Worm (Caenorhabditis elegans) whole organism, young adult: ENCODE results near the gene sre-5.

ENCODE experiments used
- B0336.3 ChIP-seq: fragments of 200-800 bp; sonication (Bioruptor generic); IDR thresholded peaks from 2 replicates; pipeline ENCODE4 v1.3.6; 2022; ENCODE audit warnings: missing genetic modification characterization, missing compliant biosample characterization
- C17E4.6 ChIP-seq: fragments of 200-800 bp; sonication (Bioruptor generic); IDR thresholded peaks from 2 replicates; pipeline ENCODE4 v1.3.6; 2022; ENCODE audit warnings: missing genetic modification reagents, missing genetic modification characterization, missing compliant biosample characterization
- D2030.7 ChIP-seq: fragments of 200-800 bp; sonication (Bioruptor generic); IDR thresholded peaks from 2 replicates; pipeline ENCODE4 v1.3.6; 2022; ENCODE audit warnings: missing genetic modification reagents, missing genetic modification characterization, missing compliant biosample characterization
- F49E8.2 ChIP-seq: sonication (generic microtip); optimal IDR thresholded peaks from 3 replicates; lab custom pipeline; 2017; ENCODE audit warnings: missing genetic modification characterization, mild to moderate bottlenecking, missing compliant biosample characterization, antibody characterized with exemption, moderate library complexity; ENCODE audit not compliant: insufficient read depth
- K12H6.12 ChIP-seq: fragments of 200-800 bp; sonication (Bioruptor generic); optimal IDR thresholded peaks from 2 replicates; lab custom pipeline; 2018; ENCODE audit warnings: mild to moderate bottlenecking, missing genetic modification characterization, missing compliant biosample characterization
- T07F8.4 ChIP-seq: sonication (generic microtip); optimal IDR thresholded peaks from 2 replicates; lab custom pipeline; 2016; ENCODE audit warnings: mild to moderate bottlenecking, missing genetic modification characterization, moderate library complexity, missing compliant biosample characterization
- Y53F4B.3 ChIP-seq: fragments of 200-800 bp; sonication (Bioruptor generic); IDR thresholded peaks from 2 replicates; pipeline ENCODE4 v1.3.6; 2022; ENCODE audit warnings: missing genetic modification reagents, missing genetic modification characterization, missing compliant biosample characterization
- akir-1 ChIP-seq: fragments of 200-800 bp; sonication (Bioruptor generic); optimal IDR thresholded peaks from 2 replicates; lab custom pipeline; 2018; ENCODE audit warnings: mild to moderate bottlenecking, missing genetic modification characterization, moderate library complexity, missing compliant biosample characterization
- aptf-3 ChIP-seq: fragments of 200-800 bp; sonication (Bioruptor generic); IDR thresholded peaks from 2 replicates; pipeline ENCODE4 v1.3.6; 2022; ENCODE audit warnings: missing genetic modification characterization, missing compliant biosample characterization
- athp-1 ChIP-seq: sonication (generic microtip); optimal IDR thresholded peaks from 2 replicates; lab custom pipeline; 2017; ENCODE audit warnings: mild to moderate bottlenecking, missing genetic modification characterization, missing compliant biosample characterization
- bed-1 ChIP-seq: fragments of 200-800 bp; sonication (Bioruptor generic); IDR thresholded peaks from 2 replicates; pipeline ENCODE4 v1.3.6; 2022; ENCODE audit warnings: missing genetic modification reagents, missing genetic modification characterization, missing compliant biosample characterization
- ccch-3 ChIP-seq: fragments of 200-800 bp; sonication (Bioruptor generic); optimal IDR thresholded peaks from 2 replicates; lab custom pipeline; 2018; ENCODE audit warnings: mild to moderate bottlenecking, missing genetic modification characterization, missing compliant biosample characterization
- cebp-2 ChIP-seq: fragments of 200-800 bp; sonication (Bioruptor generic); IDR thresholded peaks from 2 replicates; pipeline ENCODE4 v1.3.6; 2022; ENCODE audit warnings: missing genetic modification characterization, missing compliant biosample characterization
- ceh-40 ChIP-seq: fragments of 200-800 bp; sonication (Bioruptor generic); IDR thresholded peaks from 2 replicates; pipeline ENCODE4 v1.3.6; 2022; ENCODE audit warnings: missing genetic modification characterization, missing compliant biosample characterization
- ceh-91 ChIP-seq: fragments of 200-800 bp; sonication (Bioruptor generic); IDR thresholded peaks from 2 replicates; pipeline ENCODE4 v1.3.6; 2022; ENCODE audit warnings: missing genetic modification reagents, missing genetic modification characterization, missing compliant biosample characterization
- dox-1 ChIP-seq: fragments of 200-800 bp; sonication (Bioruptor generic); IDR thresholded peaks from 2 replicates; pipeline ENCODE4 v1.3.6; 2022; ENCODE audit warnings: missing genetic modification reagents, missing genetic modification characterization, missing compliant biosample characterization
- dpff-1 ChIP-seq: sonication (generic microtip); optimal IDR thresholded peaks from 2 replicates; lab custom pipeline; 2017; ENCODE audit warnings: mild to moderate bottlenecking, missing genetic modification characterization, missing compliant biosample characterization
- dpl-1 ChIP-seq: fragments of 150-350 bp; optimal IDR thresholded peaks from 2 replicates; lab custom pipeline; 2014; ENCODE audit warnings: missing biosample characterization, missing genetic modification reagents, missing genetic modification characterization
- efl-1 ChIP-seq: fragments of 150-350 bp; optimal IDR thresholded peaks from 2 replicates; lab custom pipeline; 2014; ENCODE audit warnings: missing biosample characterization, missing genetic modification reagents, missing genetic modification characterization
- egl-44 ChIP-seq: fragments of 200-800 bp; sonication (Bioruptor generic); IDR thresholded peaks from 2 replicates; pipeline ENCODE4 v1.3.6; 2022; ENCODE audit warnings: missing genetic modification reagents, missing genetic modification characterization, missing compliant biosample characterization
- ekl-4 ChIP-seq: fragments of 200-800 bp; sonication (Bioruptor generic); IDR thresholded peaks from 2 replicates; pipeline ENCODE4 v1.3.6; 2022; ENCODE audit warnings: missing genetic modification reagents, missing genetic modification characterization, missing compliant biosample characterization
- him-1 ChIP-seq: sonication (generic microtip); optimal IDR thresholded peaks from 2 replicates; lab custom pipeline; 2016; ENCODE audit warnings: missing genotype, missing genetic modification reagents, missing genetic modification characterization, missing compliant biosample characterization
- hlh-26 ChIP-seq: fragments of 200-800 bp; sonication (Bioruptor generic); conservative IDR thresholded peaks from 2 replicates; pipeline ENCODE4 v1.3.6; 2022; ENCODE audit warnings: missing genetic modification reagents, missing genetic modification characterization, missing compliant biosample characterization
- hmg-1.2 ChIP-seq: fragments of 200-800 bp; sonication (Bioruptor generic); IDR thresholded peaks from 2 replicates; pipeline ENCODE4 v1.3.6; 2022; ENCODE audit warnings: missing genetic modification reagents, missing genetic modification characterization, missing compliant biosample characterization
- hrde-1 ChIP-seq: sonication (generic microtip); optimal IDR thresholded peaks from 2 replicates; lab custom pipeline; 2016; ENCODE audit warnings: missing genetic modification characterization, mild to moderate bottlenecking, missing compliant biosample characterization, moderate library complexity, missing genotype, missing genetic modification reagents, borderline replicate concordance
- lin-54 ChIP-seq: fragments of 200-800 bp; sonication (Bioruptor generic); optimal IDR thresholded peaks from 2 replicates; lab custom pipeline; 2018; ENCODE audit warnings: mild to moderate bottlenecking, missing genetic modification characterization, missing compliant biosample characterization
- lsl-1 ChIP-seq: fragments of 200-800 bp; sonication (Bioruptor generic); optimal IDR thresholded peaks from 2 replicates; lab custom pipeline; 2018; ENCODE audit warnings: mild to moderate bottlenecking, missing genetic modification characterization, moderate library complexity, missing compliant biosample characterization
- madf-3 ChIP-seq: fragments of 200-800 bp; sonication (Bioruptor generic); IDR thresholded peaks from 2 replicates; pipeline ENCODE4 v1.3.6; 2022; ENCODE audit warnings: missing genetic modification reagents, missing genetic modification characterization, missing compliant biosample characterization
- madf-8 ChIP-seq: fragments of 200-800 bp; sonication (Bioruptor generic); conservative IDR thresholded peaks from 2 replicates; pipeline ENCODE4 v1.3.6; 2022; ENCODE audit warnings: missing genetic modification reagents, missing genetic modification characterization, missing compliant biosample characterization
- mes-4 ChIP-seq: sonication (generic microtip); optimal IDR thresholded peaks from 2 replicates; lab custom pipeline; 2016; ENCODE audit warnings: missing genotype, missing genetic modification characterization, missing compliant biosample characterization
- mxl-1 ChIP-seq: sonication (generic microtip); optimal IDR thresholded peaks from 2 replicates; lab custom pipeline; 2016; ENCODE audit warnings: missing genetic modification characterization, missing compliant biosample characterization
- nfya-1 ChIP-seq: sonication (generic microtip); optimal IDR thresholded peaks from 2 replicates; lab custom pipeline; 2017; ENCODE audit warnings: antibody characterized with exemption, missing compliant biosample characterization, missing genetic modification characterization, borderline replicate concordance; ENCODE audit not compliant: insufficient read depth
- nfyb-1 ChIP-seq: fragments of 200-800 bp; sonication (Bioruptor generic); IDR thresholded peaks from 2 replicates; pipeline ENCODE4 v1.3.6; 2022; ENCODE audit warnings: missing genetic modification reagents, missing genetic modification characterization, missing compliant biosample characterization
- nhr-80 ChIP-seq: sonication (generic microtip); optimal IDR thresholded peaks from 2 replicates; lab custom pipeline; 2016; ENCODE audit warnings: missing genetic modification characterization, missing compliant biosample characterization
- nhr-90 ChIP-seq: sonication (generic microtip); optimal IDR thresholded peaks from 2 replicates; lab custom pipeline; 2016; ENCODE audit warnings: missing genotype, mild to moderate bottlenecking, missing genetic modification characterization, missing compliant biosample characterization
- pha-4 ChIP-seq: fragments of 150-350 bp; sonication (generic microtip); optimal IDR thresholded peaks from 2 replicates; lab custom pipeline; 2014; ENCODE audit warnings: missing biosample characterization, missing genetic modification reagents, missing genetic modification characterization
- rcor-1 ChIP-seq: fragments of 200-800 bp; sonication (Bioruptor generic); IDR thresholded peaks from 2 replicates; pipeline ENCODE4 v1.3.6; 2022; ENCODE audit warnings: missing genetic modification reagents, missing genetic modification characterization, missing compliant biosample characterization
- rpc-1 ChIP-seq, 2 experiments: fragments of 150-350 bp in 1 of 2; sonication (generic microtip) in 1 of 2; optimal IDR thresholded peaks; 2 replicates each; lab custom pipeline; 2014 to 2018; ENCODE audit warnings: missing biosample characterization in 1 of 2, missing genetic modification characterization in 1 of 2, missing genetic modification reagents in 1 of 2, missing genotype in 1 of 2
- snpc-1.1 ChIP-seq: sonication (generic microtip); optimal IDR thresholded peaks from 2 replicates; lab custom pipeline; 2017; ENCODE audit warnings: missing genetic modification characterization, mild to moderate bottlenecking, missing compliant biosample characterization, antibody characterized with exemption, moderate library complexity, missing genotype, missing genetic modification reagents; ENCODE audit not compliant: insufficient read depth
- snpc-4 ChIP-seq, 5 experiments: fragments of 150-350 bp in 1 of 5; sonication (generic microtip) in 4 of 5; optimal IDR thresholded peaks; 2 replicates each; lab custom pipeline; 2014 to 2018; ENCODE audit warnings: missing genetic modification characterization in 5 of 5, missing biosample characterization in 3 of 5, antibody characterized with exemption in 2 of 5, mild to moderate bottlenecking in 2 of 5, missing compliant biosample characterization in 2 of 5, missing genotype in 2 of 5, moderate library complexity in 2 of 5, missing genetic modification reagents in 1 of 5
- tlf-1 ChIP-seq: fragments of 200-800 bp; sonication (Bioruptor generic); optimal IDR thresholded peaks from 2 replicates; lab custom pipeline; 2018; ENCODE audit warnings: mild to moderate bottlenecking, missing genetic modification characterization, missing compliant biosample characterization
- unc-130 ChIP-seq: sonication (generic microtip); optimal IDR thresholded peaks from 2 replicates; lab custom pipeline; 2016; ENCODE audit warnings: missing genetic modification reagents, missing genetic modification characterization, missing compliant biosample characterization
- zfh-2 ChIP-seq: fragments of 200-800 bp; sonication (Bioruptor generic); conservative IDR thresholded peaks from 2 replicates; pipeline ENCODE4 v1.3.6; 2022; ENCODE audit warnings: missing genetic modification reagents, missing genetic modification characterization, missing compliant biosample characterization
- ztf-18 ChIP-seq: sonication (generic microtip); optimal IDR thresholded peaks from 2 replicates; lab custom pipeline; 2016; ENCODE audit warnings: missing genotype, mild to moderate bottlenecking, missing genetic modification characterization, missing compliant biosample characterization
- ztf-26 ChIP-seq: sonication (generic microtip); optimal IDR thresholded peaks from 2 replicates; lab custom pipeline; 2017; ENCODE audit warnings: missing genetic modification characterization, missing compliant biosample characterization
- ztf-28 ChIP-seq: fragments of 200-800 bp; sonication (Bioruptor generic); IDR thresholded peaks from 2 replicates; pipeline ENCODE4 v1.3.6; 2022; ENCODE audit warnings: missing genetic modification reagents, missing genetic modification characterization, missing compliant biosample characterization

Gene sre-5

ce11 chrIV:3517582-3517981 lies 47.4 kb upstream of the sre-5 start (continued):
- TF ChIP-seq mes-4 (tag; lab: Kevin White, UChicago), result no peak
- no peak for TF ChIP-seq T07F8.4 (tag; lab: Kevin White, UChicago)
- no peak for TF ChIP-seq C17E4.6 (GFP tag; lab: Robert Waterston, UW)
- TF ChIP-seq hrde-1 (tag; lab: Kevin White, UChicago), result no peak
- TF ChIP-seq snpc-1.1 (tag; lab: Kevin White, UChicago), result peak; percentile 43
- TF ChIP-seq F49E8.2 (tag; lab: Kevin White, UChicago), result no peak
- TF ChIP-seq madf-8, result peak; percentile 53; the same call in 1 of the 2 replicates
- TF ChIP-seq Y53F4B.3 (GFP tag; lab: Robert Waterston, UW), result no peak
- TF ChIP-seq nhr-90, result no peak
- TF ChIP-seq ccch-3, result no peak
- no peak for TF ChIP-seq nfyb-1 (GFP tag; lab: Robert Waterston, UW)
- no peak for TF ChIP-seq dpl-1 (GFP tag; lab: Kevin White, UChicago)
- no peak for TF ChIP-seq efl-1
- TF ChIP-seq ceh-91 (GFP tag; lab: Robert Waterston, UW), result 0 out of 2 replicates have a peak, but pooled peaks have one; percentile 24
- no peak for TF ChIP-seq ztf-26
- no peak for TF ChIP-seq bed-1
- no peak for TF ChIP-seq ceh-40 (GFP tag; lab: Robert Waterston, UW)
- TF ChIP-seq madf-3 (GFP tag; lab: Robert Waterston, UW), result no peak
- TF ChIP-seq ekl-4 (GFP tag; lab: Robert Waterston, UW), result no peak
- TF ChIP-seq snpc-4 (GFP tag; optimal IDR thresholded peaks at IDR 0.05; lab: Kevin White, UChicago), result no peak
- TF ChIP-seq snpc-4 (tag; optimal IDR thresholded peaks at IDR 0.05; lab: Kevin White, UChicago), result no peak
- no peak for TF ChIP-seq akir-1 (GFP tag; lab: Kevin White, UChicago)
- peak; percentile 96 for TF ChIP-seq lsl-1 (GFP tag; lab: Kevin White, UChicago)
- no peak for TF ChIP-seq B0336.3 (GFP tag; lab: Robert Waterston, UW)
- no peak for TF ChIP-seq dpff-1 (tag; lab: Kevin White, UChicago)
- TF ChIP-seq, all 124 proteins: peak for 9

ce11 chrIV:3519352-3519751 lies 45.6 kb upstream of the sre-5 start:
- TF ChIP-seq D2030.7 (no peak), snpc-4 (GFP tag; optimal IDR thresholded peaks at IDR 0.05; lab: Kevin White, UChicago) (peak; percentile 68), snpc-4 (tag; optimal IDR thresholded peaks at IDR 0.05; lab: Kevin White, UChicago) (peak; percentile 70 to 85 (median 84)), nfya-1 (tag; lab: Kevin White, UChicago) (no peak), tlf-1 (GFP tag; lab: Kevin White, UChicago) (no peak), ekl-4 (GFP tag; lab: Robert Waterston, UW) (no peak), T07F8.4 (tag; lab: Kevin White, UChicago) (no peak), madf-3 (GFP tag; lab: Robert Waterston, UW) (no peak), aptf-3 (GFP tag; lab: Robert Waterston, UW) (no peak), egl-44 (GFP tag; lab: Robert Waterston, UW) (no peak), ztf-28 (GFP tag; lab: Robert Waterston, UW) (no peak), him-1 (tag; lab: Kevin White, UChicago) (no peak), ceh-40 (GFP tag; lab: Robert Waterston, UW) (no peak), athp-1 (tag; lab: Kevin White, UChicago) (no peak), zfh-2 (GFP tag; lab: Robert Waterston, UW) (peak; percentile 63), K12H6.12 (tag; lab: Kevin White, UChicago) (no peak), rpc-1 (optimal IDR thresholded peaks at IDR 0.05; lab: Kevin White, UChicago) (no peak), rpc-1 (tag; optimal IDR thresholded peaks at IDR 0.05; lab: Kevin White, UChicago) (no peak), dpff-1 (tag; lab: Kevin White, UChicago) (no peak), pha-4 (no peak), ztf-18 (tag; lab: Kevin White, UChicago) (no peak), mxl-1 (no peak), hlh-26 (GFP tag; lab: Robert Waterston, UW) (no peak), rcor-1 (GFP tag; lab: Robert Waterston, UW) (no peak), cebp-2 (GFP tag; lab: Robert Waterston, UW) (no peak), lin-54 (no peak), dox-1 (GFP tag; lab: Robert Waterston, UW) (no peak), snpc-1.1 (tag; lab: Kevin White, UChicago) (no peak), unc-130 (GFP tag; lab: Kevin White, UChicago) (no peak), hmg-1.2 (GFP tag; lab: Robert Waterston, UW) (peak; percentile 99), nhr-80 (tag; lab: Kevin White, UChicago) (no peak)
